5 fruit fly cellular contexts compared by ENCODE assay signal in genomic region chr3L:1602064-1602832, dm6.
TF ChIP-seq lines count a peak whose summit lies in the region.

Gene CG12104, minus strand, starts transcription at chr3L:1602674.

- peak; percentile 5 for TF ChIP-seq CTCF in whole organism, embryonic (GFP tag; optimal IDR thresholded peaks at IDR 0.05; lab: Kevin White, UChicago)

TF ChIP-seq in whole organism, adult, 20 proteins besides CTCF, POLR2A, EP300 and RAD21:
- no peak for TF ChIP-seq CG5204 (GFP tag; optimal IDR thresholded peaks at IDR 0.05; lab: Kevin White, UChicago)
- TF ChIP-seq Mnt (GFP tag; optimal IDR thresholded peaks at IDR 0.05; lab: Kevin White, UChicago): peak; percentile 45
- TF ChIP-seq CG7045 (GFP tag; optimal IDR thresholded peaks at IDR 0.05; lab: Kevin White, UChicago): no peak
- peak; percentile 86 for TF ChIP-seq cic (GFP tag; optimal IDR thresholded peaks at IDR 0.05; lab: Kevin White, UChicago)
- TF ChIP-seq bab1 (GFP tag; optimal IDR thresholded peaks at IDR 0.05; lab: Kevin White, UChicago): peak; percentile 51
- TF ChIP-seq pad (GFP tag; optimal IDR thresholded peaks at IDR 0.05; lab: Kevin White, UChicago): peak; percentile 19
- TF ChIP-seq kay (GFP tag; lab: Kevin White, UChicago; ENCODE audit: borderline replicate concordance): no peak
- TF ChIP-seq CG14711 (tag; optimal IDR thresholded peaks at IDR 0.05; lab: Kevin White, UChicago): no peak
- peak; percentile 20 for TF ChIP-seq CG12768 (GFP tag; optimal IDR thresholded peaks at IDR 0.05; lab: Kevin White, UChicago)
- peak; percentile 22 for TF ChIP-seq ovo (GFP tag; optimal IDR thresholded peaks at IDR 0.05; lab: Kevin White, UChicago)
- TF ChIP-seq CG7101 (tag; optimal IDR thresholded peaks at IDR 0.05; lab: Kevin White, UChicago): peak; percentile 10
- peak; percentile 80 for TF ChIP-seq tj (GFP tag; optimal IDR thresholded peaks at IDR 0.05; lab: Kevin White, UChicago)
- TF ChIP-seq toe (GFP tag; optimal IDR thresholded peaks at IDR 0.05; lab: Kevin White, UChicago): no peak

TF ChIP-seq in whole organism, embryonic, 481 proteins besides CTCF, POLR2A, EP300 and RAD21 (continues in another document):
- TF ChIP-seq Lpt (GFP tag; optimal IDR thresholded peaks at IDR 0.05; lab: Kevin White, UChicago): no peak
- no peak for TF ChIP-seq pfk (GFP tag; optimal IDR thresholded peaks at IDR 0.05; lab: Kevin White, UChicago)
- peak; percentile 20 for TF ChIP-seq Dp (GFP tag; optimal IDR thresholded peaks at IDR 0.05; lab: Kevin White, UChicago)
- TF ChIP-seq her (GFP tag; optimal IDR thresholded peaks at IDR 0.05; lab: Kevin White, UChicago): no peak
- TF ChIP-seq gem (tag; optimal IDR thresholded peaks at IDR 0.05; lab: Kevin White, UChicago): no peak
- TF ChIP-seq bigmax (GFP tag; optimal IDR thresholded peaks at IDR 0.05; lab: Kevin White, UChicago): no peak
- TF ChIP-seq Myb (GFP tag; optimal IDR thresholded peaks at IDR 0.05; lab: Kevin White, UChicago): peak; percentile 82
- TF ChIP-seq BEAF-32 (GFP tag; optimal IDR thresholded peaks at IDR 0.05; lab: Kevin White, UChicago): peak; percentile 12
- TF ChIP-seq cg (GFP tag; optimal IDR thresholded peaks at IDR 0.05; lab: Kevin White, UChicago): peak; percentile 79
- no peak for TF ChIP-seq Dbx (GFP tag; IDR thresholded peaks at IDR 0.05; lab: Robert Waterston, UW)
- peak; percentile 21; the same call in 1 of the 2 replicates for TF ChIP-seq Scr (GFP tag; IDR thresholded peaks at IDR 0.05; lab: Robert Waterston, UW; ENCODE audit: partially characterized antibody)
- peak; percentile 96 for TF ChIP-seq crol (GFP tag; IDR thresholded peaks at IDR 0.05; lab: Robert Waterston, UW)
- peak; percentile 48 for TF ChIP-seq CG2712 (tag; optimal IDR thresholded peaks at IDR 0.05; lab: Kevin White, UChicago)
- TF ChIP-seq CG33213 (GFP tag; optimal IDR thresholded peaks at IDR 0.05; lab: Kevin White, UChicago): peak; percentile 31
- TF ChIP-seq gcm (GFP tag; optimal IDR thresholded peaks at IDR 0.05; lab: Kevin White, UChicago): peak; percentile 19
- peak in 1 of 2 experiments; percentile 53 for TF ChIP-seq crp (GFP tag; optimal IDR thresholded peaks at IDR 0.05; lab: Kevin White, UChicago)
- TF ChIP-seq chinmo (GFP tag; IDR thresholded peaks at IDR 0.05; lab: Robert Waterston, UW; ENCODE audit: partially characterized antibody): peak; percentile 70; the same call in 1 of the 4 replicates
- peak; percentile 37 for TF ChIP-seq CG12391 (tag; optimal IDR thresholded peaks at IDR 0.05; lab: Kevin White, UChicago)
- peak; percentile 38 for TF ChIP-seq CG13775 (GFP tag; optimal IDR thresholded peaks at IDR 0.05; lab: Kevin White, UChicago)

TF ChIP-seq in whole organism, prepupa, 60 proteins besides CTCF, POLR2A, EP300 and RAD21:
- TF ChIP-seq Eip78C (GFP tag; lab: Kevin White, UChicago) (peak; percentile 64), fkh (GFP tag; optimal IDR thresholded peaks at IDR 0.05; lab: Kevin White, UChicago) (peak; percentile 77), ss (GFP tag; optimal IDR thresholded peaks at IDR 0.05; lab: Kevin White, UChicago) (peak in 1 of 2 experiments; percentile 2), CG6163 (GFP tag; IDR thresholded peaks at IDR 0.05; lab: Robert Waterston, UW) (0 out of 3 replicates have a peak, but pooled peaks have one; percentile 24), CG1621 (tag; optimal IDR thresholded peaks at IDR 0.05; lab: Kevin White, UChicago) (no peak), eg (GFP tag; IDR thresholded peaks at IDR 0.05; lab: Robert Waterston, UW) (0 out of 3 replicates have a peak, but pooled peaks have one; percentile 30), svp (GFP tag; lab: Kevin White, UChicago) (peak; percentile 99), Ets21C (GFP tag; optimal IDR thresholded peaks at IDR 0.05; lab: Kevin White, UChicago) (no peak)

TF ChIP-seq in whole organism, pupa, 21 proteins besides CTCF, POLR2A, EP300 and RAD21:
- no peak for TF ChIP-seq CG10348 (GFP tag; IDR thresholded peaks at IDR 0.05; lab: Robert Waterston, UW)
- TF ChIP-seq Ets98B (GFP tag; IDR thresholded peaks at IDR 0.05; lab: Robert Waterston, UW): 0 out of 2 replicates have a peak, but pooled peaks have one; percentile 5
- peak; percentile 0 for TF ChIP-seq CG34367 (tag; optimal IDR thresholded peaks at IDR 0.05; lab: Kevin White, UChicago)
- peak; percentile 98 for TF ChIP-seq CG13204 (GFP tag; optimal IDR thresholded peaks at IDR 0.05; lab: Kevin White, UChicago)
- no peak; the same call in 1 of the 2 replicates for TF ChIP-seq CG32121 (GFP tag; IDR thresholded peaks at IDR 0.05; lab: Robert Waterston, UW)
- TF ChIP-seq EcR (GFP tag; optimal IDR thresholded peaks at IDR 0.05; lab: Kevin White, UChicago): peak; percentile 44
TF ChIP-seq in whole organism, pupa: peak in this region for 4.

TF ChIP-seq in whole organism, wandering third instar larva, 38 proteins besides CTCF, POLR2A, EP300 and RAD21:
- TF ChIP-seq Rel (GFP tag; optimal IDR thresholded peaks at IDR 0.05; lab: Kevin White, UChicago) (no peak), Rel (tag; optimal IDR thresholded peaks at IDR 0.05; lab: Kevin White, UChicago) (peak; percentile 1), foxo (GFP tag; optimal IDR thresholded peaks at IDR 0.05; lab: Kevin White, UChicago) (peak in 1 of 2 experiments; percentile 11), GATAd (GFP tag; optimal IDR thresholded peaks at IDR 0.05; lab: Kevin White, UChicago) (no peak), h (GFP tag; optimal IDR thresholded peaks at IDR 0.05; lab: Kevin White, UChicago) (peak; percentile 22)
